Worm (Caenorhabditis elegans): Measurements from ENCODE around the gene sec-10.

ce11 chrIV:7803250-7803649, 21.0 kb upstream of the sec-10 start, which contains the start of gene C33H5.16:
- TF ChIP-seq F49E8.2 (tag; optimal IDR thresholded peaks at IDR 0.05; ENCODE audit: borderline replicate concordance) (no peak), nhr-10 (tag; optimal IDR thresholded peaks at IDR 0.05) (no peak), nhr-28 (tag; optimal IDR thresholded peaks at IDR 0.05) (no peak), dpl-1 (GFP tag; optimal IDR thresholded peaks at IDR 0.05) (no peak), R02D3.7 (tag; optimal IDR thresholded peaks at IDR 0.05) (no peak), F44E2.7 (GFP tag; IDR thresholded peaks at IDR 0.05) (no peak), lin-39 (tag; optimal IDR thresholded peaks at IDR 0.05) (no peak), mep-1 (tag; optimal IDR thresholded peaks at IDR 0.05) (no peak), dmd-9 (GFP tag; IDR thresholded peaks at IDR 0.05) (no peak), fos-1 (tag; optimal IDR thresholded peaks at IDR 0.05) (no peak)
